Worm (Caenorhabditis elegans) whole organism, late embryonic: ENCODE data around the gene vps-52.
A peak's percentile ranks its signal among the peaks of the same experiment; 100 is the strongest.

Experiments
- C08G9.2 ChIP-seq: sonication (generic microtip); optimal IDR thresholded peaks from 2 replicates; lab custom pipeline; 2016; ENCODE audit warnings: mild to moderate bottlenecking, missing genetic modification characterization, moderate library complexity, missing compliant biosample characterization
- Y22D7AL.16 ChIP-seq: sonication (generic microtip); optimal IDR thresholded peaks from 2 replicates; lab custom pipeline; 2016; ENCODE audit warnings: missing genetic modification characterization, missing compliant biosample characterization
- ceh-18 ChIP-seq: sonication (generic microtip); optimal IDR thresholded peaks from 2 replicates; lab custom pipeline; 2016; ENCODE audit warnings: missing genetic modification characterization, missing compliant biosample characterization
- ceh-2 ChIP-seq: sonication (generic microtip); optimal IDR thresholded peaks from 2 replicates; lab custom pipeline; 2016; ENCODE audit warnings: missing genotype, missing genetic modification characterization, missing compliant biosample characterization
- ceh-22 ChIP-seq: sonication (generic microtip); optimal IDR thresholded peaks from 2 replicates; lab custom pipeline; 2017; ENCODE audit warnings: missing biosample characterization, missing genetic modification characterization
- ceh-30 ChIP-seq: fragments of 150-350 bp; optimal IDR thresholded peaks from 2 replicates; lab custom pipeline; 2014; ENCODE audit warnings: missing biosample characterization, missing genetic modification characterization
- ceh-31 ChIP-seq: sonication (generic microtip); optimal IDR thresholded peaks from 2 replicates; lab custom pipeline; 2016; ENCODE audit warnings: missing genetic modification characterization, missing compliant biosample characterization
- ceh-34 ChIP-seq: sonication (generic microtip); optimal IDR thresholded peaks from 2 replicates; lab custom pipeline; 2016; ENCODE audit warnings: mild to moderate bottlenecking, missing genetic modification characterization, missing compliant biosample characterization
- che-1 ChIP-seq: sonication (generic microtip); optimal IDR thresholded peaks from 2 replicates; lab custom pipeline; 2016; ENCODE audit warnings: mild to moderate bottlenecking, missing genetic modification characterization, missing compliant biosample characterization
- dmd-4 ChIP-seq: sonication (generic microtip); optimal IDR thresholded peaks from 2 replicates; lab custom pipeline; 2016; ENCODE audit warnings: borderline replicate concordance, missing genetic modification characterization, missing compliant biosample characterization
- elt-4 ChIP-seq: sonication (generic microtip); optimal IDR thresholded peaks from 2 replicates; lab custom pipeline; 2016; ENCODE audit warnings: missing genetic modification characterization, missing compliant biosample characterization
- fkh-10 ChIP-seq: fragments of 150-350 bp; optimal IDR thresholded peaks from 2 replicates; lab custom pipeline; 2014; ENCODE audit warnings: missing biosample characterization, missing genetic modification reagents, missing genetic modification characterization
- hlh-30 ChIP-seq: sonication (generic microtip); optimal IDR thresholded peaks from 2 replicates; lab custom pipeline; 2017; ENCODE audit warnings: antibody characterized with exemption, missing genetic modification characterization, missing compliant biosample characterization; ENCODE audit not compliant: insufficient read depth
- hlh-6 ChIP-seq: sonication (generic microtip); optimal IDR thresholded peaks from 2 replicates; lab custom pipeline; 2016; ENCODE audit warnings: missing genotype, missing genetic modification characterization, missing compliant biosample characterization
- mec-3 ChIP-seq: sonication (generic microtip); optimal IDR thresholded peaks from 2 replicates; lab custom pipeline; 2016; ENCODE audit warnings: borderline replicate concordance, missing genetic modification characterization, missing compliant biosample characterization
- nfya-1 ChIP-seq: sonication (generic microtip); optimal IDR thresholded peaks from 2 replicates; lab custom pipeline; 2017; ENCODE audit warnings: missing genetic modification characterization, mild to moderate bottlenecking, missing compliant biosample characterization, antibody characterized with exemption, moderate library complexity
- nhr-232 ChIP-seq: sonication (generic microtip); optimal IDR thresholded peaks from 2 replicates; lab custom pipeline; 2016; ENCODE audit warnings: missing genetic modification characterization, missing compliant biosample characterization
- npax-4 ChIP-seq: sonication (generic microtip); optimal IDR thresholded peaks from 2 replicates; lab custom pipeline; 2016; ENCODE audit warnings: missing genetic modification characterization, missing compliant biosample characterization
- pag-3 ChIP-seq: sonication (generic microtip); optimal IDR thresholded peaks from 2 replicates; lab custom pipeline; 2016; ENCODE audit warnings: missing compliant biosample characterization, missing genetic modification characterization, borderline replicate concordance
- pat-9 ChIP-seq: fragments of 200-800 bp; sonication (Bioruptor generic); optimal IDR thresholded peaks from 2 replicates; lab custom pipeline; 2018; ENCODE audit warnings: mild to moderate bottlenecking, missing genetic modification characterization, moderate library complexity, missing compliant biosample characterization
- pax-1 ChIP-seq: fragments of 150-350 bp; optimal IDR thresholded peaks from 2 replicates; lab custom pipeline; 2014; ENCODE audit warnings: missing biosample characterization, missing genetic modification characterization
- pqm-1 ChIP-seq: sonication (generic microtip); optimal IDR thresholded peaks from 2 replicates; lab custom pipeline; 2016; ENCODE audit warnings: missing genetic modification characterization, missing compliant biosample characterization
- rnt-1 ChIP-seq: sonication (generic microtip); optimal IDR thresholded peaks from 2 replicates; lab custom pipeline; 2016; ENCODE audit warnings: missing genetic modification characterization, missing compliant biosample characterization
- sox-2 ChIP-seq: fragments of 200-800 bp; sonication (Bioruptor generic); IDR thresholded peaks from 2 replicates; pipeline ENCODE4 v1.3.6; 2022; ENCODE audit warnings: missing genetic modification reagents, missing genetic modification characterization, missing compliant biosample characterization
- sox-4 ChIP-seq: sonication (generic microtip); optimal IDR thresholded peaks from 2 replicates; lab custom pipeline; 2017; ENCODE audit warnings: mild to moderate bottlenecking, missing genetic modification characterization, inconsistent platforms, missing compliant biosample characterization
- syd-9 ChIP-seq: sonication (generic microtip); optimal IDR thresholded peaks from 2 replicates; lab custom pipeline; 2016; ENCODE audit warnings: mild to moderate bottlenecking, missing genetic modification characterization, moderate library complexity, missing compliant biosample characterization
- tbx-2 ChIP-seq: sonication (generic microtip); optimal IDR thresholded peaks from 2 replicates; lab custom pipeline; 2016; ENCODE audit warnings: missing genetic modification characterization, missing compliant biosample characterization
- tbx-7 ChIP-seq: sonication (generic microtip); optimal IDR thresholded peaks from 2 replicates; lab custom pipeline; 2016; ENCODE audit warnings: missing genotype, missing genetic modification characterization, missing compliant biosample characterization
- unc-3 ChIP-seq, 2 experiments: fragments of 200-800 bp in 1 of 2; sonication (Bioruptor generic) in 1 of 2; sonication (generic microtip) in 1 of 2; conservative IDR thresholded peaks in 1 of 2; optimal IDR thresholded peaks in 1 of 2; 2 replicates each; pipeline versions ENCODE4 v1.3.6 to Lab custom; 2016 to 2022; ENCODE audit warnings: missing compliant biosample characterization in 2 of 2, missing genetic modification characterization in 2 of 2, missing genetic modification reagents in 1 of 2
- unc-42 ChIP-seq: sonication (generic microtip); optimal IDR thresholded peaks from 2 replicates; lab custom pipeline; 2016; ENCODE audit warnings: missing genotype, missing genetic modification characterization, missing compliant biosample characterization
- unc-55 ChIP-seq: sonication (generic microtip); optimal IDR thresholded peaks from 2 replicates; lab custom pipeline; 2017; ENCODE audit warnings: missing biosample characterization, missing genetic modification reagents, missing genetic modification characterization
- ztf-16 ChIP-seq: sonication (generic microtip); optimal IDR thresholded peaks from 2 replicates; lab custom pipeline; 2017; ENCODE audit warnings: missing genetic modification characterization, missing compliant biosample characterization

Gene vps-52

DNA sequence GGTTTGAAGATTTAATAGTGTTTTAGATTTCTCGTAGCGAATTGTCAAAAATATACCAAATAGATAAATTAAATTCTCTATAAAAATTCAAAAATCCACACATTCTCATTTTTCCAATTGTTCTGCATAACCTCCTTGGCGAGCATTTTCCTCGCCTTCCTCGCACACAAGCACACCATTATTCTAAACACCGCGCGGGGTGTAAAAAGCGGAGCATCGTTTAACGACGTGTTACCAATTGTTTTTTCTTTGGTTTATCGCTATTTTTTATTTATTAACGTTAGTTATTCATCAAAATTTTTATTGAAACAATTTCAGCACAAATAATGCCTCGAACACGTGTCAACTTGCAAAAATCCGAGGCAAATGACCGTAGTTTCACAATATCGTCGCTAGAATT, at the start of gene vps-52:
Gene vps-52 (plus strand): TSS at position 319 of the 400 bp plus-strand sequence.
- no peak for TF ChIP-seq hlh-6 (tag; lab: Kevin White, UChicago)
- no peak for TF ChIP-seq fkh-10 (GFP tag; lab: Kevin White, UChicago)
- no peak for TF ChIP-seq pax-1 (tag; lab: Kevin White, UChicago)
- TF ChIP-seq che-1 (tag; lab: Kevin White, UChicago): no peak
- TF ChIP-seq tbx-2 (tag; lab: Kevin White, UChicago): peak; percentile 4
- no peak for TF ChIP-seq sox-2 (GFP tag; lab: Robert Waterston, UW)

- no peak for TF ChIP-seq C08G9.2
- no peak for TF ChIP-seq pqm-1
- no peak for TF ChIP-seq pag-3
- TF ChIP-seq sox-2 (GFP tag; lab: Robert Waterston, UW): no peak
- no peak for TF ChIP-seq ceh-34 (tag; lab: Kevin White, UChicago)
- TF ChIP-seq unc-42 (tag; lab: Kevin White, UChicago): no peak
- TF ChIP-seq tbx-2 (tag; lab: Kevin White, UChicago): no peak
- TF ChIP-seq rnt-1 (tag; lab: Kevin White, UChicago): no peak
- no peak for TF ChIP-seq pat-9
- no peak for TF ChIP-seq unc-3 (GFP tag; conservative IDR thresholded peaks at IDR 0.05; lab: Robert Waterston, UW)
- no peak for TF ChIP-seq unc-3 (tag; optimal IDR thresholded peaks at IDR 0.05; lab: Kevin White, UChicago)
- TF ChIP-seq hlh-6 (tag; lab: Kevin White, UChicago): no peak
- no peak for TF ChIP-seq ceh-2
- TF ChIP-seq syd-9 (tag; lab: Kevin White, UChicago): no peak
- TF ChIP-seq nhr-232 (tag; lab: Kevin White, UChicago): no peak
- TF ChIP-seq ceh-31 (tag; lab: Kevin White, UChicago): no peak
- no peak for TF ChIP-seq hlh-30 (tag; lab: Kevin White, UChicago)
- no peak for TF ChIP-seq ceh-30
Measured at ce11 chrX:7519569-7519968, 45.6 kb upstream of the vps-52 start, which contains the start of gene chts-1. Gene chts-1 (minus strand): TSS chrX:7519669.

- TF ChIP-seq sox-4 (tag; lab: Kevin White, UChicago): no peak
- TF ChIP-seq unc-55 (GFP tag; lab: Kevin White, UChicago): peak; percentile 9
- no peak for TF ChIP-seq pat-9
- TF ChIP-seq dmd-4 (tag; lab: Kevin White, UChicago): no peak
- no peak for TF ChIP-seq npax-4
- no peak for TF ChIP-seq ceh-18 (tag; lab: Kevin White, UChicago)
- TF ChIP-seq Y22D7AL.16: no peak
- TF ChIP-seq tbx-2 (tag; lab: Kevin White, UChicago): peak; percentile 4
- TF ChIP-seq, all 69 proteins: peak for 2
Measured at ce11 chrX:7522595-7522994, 42.5 kb upstream of the vps-52 start.

ce11 chrX:7523799-7524198, 41.3 kb upstream of the vps-52 start:
- TF ChIP-seq ceh-18 (tag; lab: Kevin White, UChicago): peak; percentile 80
- peak; percentile 8 for TF ChIP-seq nfya-1 (tag; lab: Kevin White, UChicago)
- TF ChIP-seq ceh-34 (tag; lab: Kevin White, UChicago): peak; percentile 34
- TF ChIP-seq ztf-16 (tag; lab: Kevin White, UChicago): no peak
- peak; percentile 22 for TF ChIP-seq unc-55 (GFP tag; lab: Kevin White, UChicago)
- peak; percentile 68 for TF ChIP-seq rnt-1 (tag; lab: Kevin White, UChicago)
- no peak for TF ChIP-seq mec-3 (tag; lab: Kevin White, UChicago)
- TF ChIP-seq tbx-2 (tag; lab: Kevin White, UChicago): peak; percentile 4

DNA sequence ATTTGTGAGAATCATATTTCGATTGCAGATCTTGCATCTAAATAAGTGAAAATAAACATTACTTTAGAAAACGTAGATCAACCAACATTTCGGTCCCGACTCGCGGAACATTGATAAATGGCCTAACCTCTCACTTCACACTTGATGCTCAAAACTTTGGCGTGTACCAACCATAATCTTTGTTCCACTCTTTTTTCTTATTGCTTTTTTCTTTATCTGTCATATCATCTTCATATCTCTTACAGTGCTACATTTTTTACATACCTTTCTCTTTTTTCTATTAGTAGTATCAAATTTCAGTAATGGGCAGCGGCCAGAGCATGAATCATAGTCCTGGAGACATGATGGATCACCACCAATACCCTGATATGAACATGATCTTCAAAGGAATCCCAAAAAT, 39.9 kb upstream of the vps-52 start, which contains the start of gene F46C8.3:
Gene F46C8.3 (plus strand): TSS at position 301 of the 400 bp plus-strand sequence.
- TF ChIP-seq tbx-7 (tag; lab: Kevin White, UChicago) (no peak), nfya-1 (tag; lab: Kevin White, UChicago) (no peak), elt-4 (no peak), ceh-22 (no peak)
- TF ChIP-seq, all 69 proteins: peak for 0
